Fruit fly (Drosophila melanogaster) whole organism, pupa: Measurements from ENCODE around the gene Ugt37A3.

Experiments used
- CG13204 ChIP-seq: fragments of 200-800 bp; sonication (Bioruptor generic); optimal IDR thresholded peaks from 2 replicates; lab custom pipeline; 2018; ENCODE audit warnings: missing biosample characterization, mild to moderate bottlenecking, missing genetic modification characterization, moderate library complexity
- CG14655 ChIP-seq: fragments of 200-800 bp; sonication (Bioruptor generic); optimal IDR thresholded peaks from 3 replicates; lab custom pipeline; 2017; ENCODE audit warnings: mild to moderate bottlenecking, missing biosample characterization, missing genetic modification reagents, missing genetic modification characterization
- CG34367 ChIP-seq: fragments of 200-800 bp; sonication (Bioruptor generic); optimal IDR thresholded peaks from 2 replicates; lab custom pipeline; 2018; ENCODE audit warnings: missing biosample characterization, mild to moderate bottlenecking, missing genetic modification characterization
- CG4496 ChIP-seq: fragments of 200-800 bp; sonication (Bioruptor generic); IDR thresholded peaks from 3 replicates; pipeline ENCODE4 v1.3.6; 2022; ENCODE audit warnings: missing biosample characterization, missing genetic modification characterization
- EcR ChIP-seq: fragments of 200-800 bp; sonication (Bioruptor generic); optimal IDR thresholded peaks from 3 replicates; lab custom pipeline; 2019; ENCODE audit warnings: missing biosample characterization, missing genetic modification characterization, mild to moderate bottlenecking, moderate library complexity, missing genetic modification reagents
- Pif1A ChIP-seq: fragments of 200-800 bp; sonication (Bioruptor generic); optimal IDR thresholded peaks from 3 replicates; lab custom pipeline; 2016; ENCODE audit warnings: missing biosample characterization, missing genetic modification characterization
- Pif1B ChIP-seq: fragments of 200-800 bp; sonication (Bioruptor generic); optimal IDR thresholded peaks from 3 replicates; lab custom pipeline; 2016; ENCODE audit warnings: missing biosample characterization, missing genetic modification characterization
- rn ChIP-seq: fragments of 200-800 bp; sonication (Bioruptor generic); IDR thresholded peaks from 2 replicates; pipeline ENCODE4 v1.3.6; 2022; ENCODE audit warnings: missing biosample characterization, missing genetic modification characterization

DNA sequence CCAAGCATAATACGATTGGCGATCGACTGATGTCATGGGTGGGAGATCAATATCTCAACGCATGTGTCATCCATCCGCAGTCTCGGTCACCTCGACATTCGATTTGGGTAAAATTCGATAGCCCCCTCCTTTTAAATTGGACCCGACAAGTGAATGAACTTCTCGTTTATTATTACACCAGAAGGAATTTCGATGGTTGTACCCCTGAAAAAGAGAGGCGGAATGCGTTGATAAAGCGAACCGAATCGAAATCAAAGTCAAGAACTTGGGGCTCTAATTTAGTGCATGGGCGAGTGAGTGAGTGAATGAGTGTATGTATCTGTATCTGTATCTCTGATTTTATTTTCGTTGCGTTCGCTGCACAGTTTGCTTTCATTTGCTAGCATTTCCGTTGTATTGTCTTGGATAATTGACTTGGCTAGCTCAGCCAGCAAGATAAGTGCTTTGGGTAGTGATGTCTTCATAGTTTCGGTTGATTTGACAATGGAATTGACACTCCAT is 41.4 kb downstream of the Ugt37A3 start:
- no peak for TF ChIP-seq rn (GFP tag; lab: Robert Waterston, UW)
- no peak for TF ChIP-seq Pif1A
- TF ChIP-seq CG13204 (GFP tag; lab: Kevin White, UChicago), result no peak
- no peak for TF ChIP-seq EcR
- TF ChIP-seq Pif1B (GFP tag; lab: Kevin White, UChicago), result no peak
- TF ChIP-seq CG14655 (GFP tag; lab: Kevin White, UChicago), result no peak
- TF ChIP-seq CG4496 (GFP tag; lab: Robert Waterston, UW), result no peak
- no peak for TF ChIP-seq CG34367 (tag; lab: Kevin White, UChicago)
